Fruit fly (Drosophila melanogaster): Measurements from ENCODE around the gene ppk8.
A peak's percentile ranks its signal among the peaks of the same experiment; 100 is the strongest.

Gene ppk8

dm6 chrX:3545849-3546518 is 11.6 kb upstream of the ppk8 start (continued):
- TF ChIP-seq zf30C (GFP tag; optimal IDR thresholded peaks at IDR 0.05) = no peak
- TF ChIP-seq HLH54F (GFP tag; optimal IDR thresholded peaks at IDR 0.05) = peak; percentile 23
- TF ChIP-seq CG1233 (GFP tag; optimal IDR thresholded peaks at IDR 0.05) = peak; percentile 60
- no peak for TF ChIP-seq h (optimal IDR thresholded peaks at IDR 0.05)
- peak; percentile 35 for TF ChIP-seq Camta (GFP tag; optimal IDR thresholded peaks at IDR 0.05)
- peak; percentile 58 for TF ChIP-seq amos (GFP tag; IDR thresholded peaks at IDR 0.05; ENCODE audit: partially characterized antibody)
- TF ChIP-seq cg (GFP tag; optimal IDR thresholded peaks at IDR 0.05) = no peak
- peak; percentile 53 for TF ChIP-seq Vsx1 (GFP tag; optimal IDR thresholded peaks at IDR 0.05)
- TF ChIP-seq CG9609 (GFP tag; optimal IDR thresholded peaks at IDR 0.05) = peak; percentile 65
- TF ChIP-seq Atf3 (GFP tag; optimal IDR thresholded peaks at IDR 0.05) = peak; percentile 71
- TF ChIP-seq CG17385 (GFP tag; optimal IDR thresholded peaks at IDR 0.05) = peak; percentile 86
- TF ChIP-seq CG17361 (GFP tag; IDR thresholded peaks at IDR 0.05) = peak; percentile 68
- no peak for TF ChIP-seq Neu2 (GFP tag; optimal IDR thresholded peaks at IDR 0.05; ENCODE audit: borderline replicate concordance)
- TF ChIP-seq vvl (GFP tag; IDR thresholded peaks at IDR 0.05) = peak; percentile 92
- TF ChIP-seq CG11723 (GFP tag; optimal IDR thresholded peaks at IDR 0.05) = peak; percentile 59
- TF ChIP-seq CG1792 (GFP tag; optimal IDR thresholded peaks at IDR 0.05) = peak; percentile 35
- TF ChIP-seq knrl (GFP tag; IDR thresholded peaks at IDR 0.05; ENCODE audit: partially characterized antibody) = peak; percentile 42; the same call in 1 of the 3 replicates
- TF ChIP-seq ro (GFP tag; IDR thresholded peaks at IDR 0.05) = 0 out of 2 replicates have a peak, but pooled peaks have one; percentile 9
- TF ChIP-seq Ets65A (GFP tag) = no peak
- TF ChIP-seq mam (GFP tag; optimal IDR thresholded peaks at IDR 0.05) = peak; percentile 23
- TF ChIP-seq Hr3 (GFP tag; optimal IDR thresholded peaks at IDR 0.05) = peak; percentile 85
- TF ChIP-seq CG18764 (GFP tag; optimal IDR thresholded peaks at IDR 0.05) = peak; percentile 75
- no peak; the same call in 1 of the 2 replicates for TF ChIP-seq MBD-R2 (GFP tag; IDR thresholded peaks at IDR 0.05)
- TF ChIP-seq CG3281 (GFP tag; optimal IDR thresholded peaks at IDR 0.05) = peak; percentile 54
- peak; percentile 70 for TF ChIP-seq Ravus (GFP tag; IDR thresholded peaks at IDR 0.05)
- no peak for TF ChIP-seq toy (GFP tag; IDR thresholded peaks at IDR 0.05)
- peak; percentile 19; the same call in 1 of the 2 replicates for TF ChIP-seq Oaz (GFP tag; IDR thresholded peaks at IDR 0.05)
- TF ChIP-seq CG9215 (GFP tag; IDR thresholded peaks at IDR 0.05) = no peak
- TF ChIP-seq repo (GFP tag; optimal IDR thresholded peaks at IDR 0.05) = peak; percentile 44
- TF ChIP-seq gt (GFP tag; IDR thresholded peaks at IDR 0.05) = peak; percentile 72
- peak; percentile 45 for TF ChIP-seq Rx (GFP tag; IDR thresholded peaks at IDR 0.05)
- peak; percentile 58 for TF ChIP-seq CG17802 (tag; optimal IDR thresholded peaks at IDR 0.05)
- TF ChIP-seq CG10321 (GFP tag; IDR thresholded peaks at IDR 0.05) = peak; percentile 68
- TF ChIP-seq CG32772 (GFP tag; IDR thresholded peaks at IDR 0.05) = peak; percentile 80
- peak; percentile 76 for TF ChIP-seq NC2β (GFP tag; optimal IDR thresholded peaks at IDR 0.05)
- TF ChIP-seq az2 (GFP tag; optimal IDR thresholded peaks at IDR 0.05) = peak; percentile 87
- peak; percentile 87 for TF ChIP-seq CG15269 (tag; optimal IDR thresholded peaks at IDR 0.05)
- TF ChIP-seq CG13287 (GFP tag; IDR thresholded peaks at IDR 0.05; ENCODE audit: partially characterized antibody) = no peak
- TF ChIP-seq CG16815 (GFP tag; optimal IDR thresholded peaks at IDR 0.05) = peak; percentile 71
- TF ChIP-seq CG11560 (tag; IDR thresholded peaks at IDR 0.05) = no peak
- peak; percentile 66 for TF ChIP-seq CG13775 (GFP tag; optimal IDR thresholded peaks at IDR 0.05)
- no peak for TF ChIP-seq Dad (GFP tag; optimal IDR thresholded peaks at IDR 0.05)
- TF ChIP-seq vnd (GFP tag; IDR thresholded peaks at IDR 0.05; ENCODE audit: partially characterized antibody) = peak; percentile 20; the same call in 1 of the 3 replicates
- no peak for TF ChIP-seq Tbp (GFP tag; optimal IDR thresholded peaks at IDR 0.05)
- TF ChIP-seq CG2202 (tag; optimal IDR thresholded peaks at IDR 0.05) = peak; percentile 87
- peak; percentile 40 for TF ChIP-seq CG8281 (tag; optimal IDR thresholded peaks at IDR 0.05)
- peak; percentile 44 for TF ChIP-seq CG3163 (GFP tag; optimal IDR thresholded peaks at IDR 0.05)
- TF ChIP-seq Lpt (GFP tag; optimal IDR thresholded peaks at IDR 0.05) = no peak
- peak; percentile 74 for TF ChIP-seq H15 (GFP tag; IDR thresholded peaks at IDR 0.05)
- TF ChIP-seq CG5180 (GFP tag; optimal IDR thresholded peaks at IDR 0.05) = peak; percentile 61
- peak; percentile 45 for TF ChIP-seq BtbVII (GFP tag; optimal IDR thresholded peaks at IDR 0.05)
